Worm (Caenorhabditis elegans): ENCODE results near the gene B0303.14.
A peak's percentile ranks its signal among the peaks of the same experiment; 100 is the strongest.

The B0303.14 gene

ce11 chrIII:8717231-8717694, 1.3 kb upstream of the B0303.14 start, which contains the start of gene mrpl-11:
Gene mrpl-11 (plus strand): TSS chrIII:8717644.
- peak; percentile 72 for TF ChIP-seq madf-8 (GFP tag; conservative IDR thresholded peaks at IDR 0.05)
- no peak for TF ChIP-seq lsl-1 (GFP tag; optimal IDR thresholded peaks at IDR 0.05)
- TF ChIP-seq attf-3 (GFP tag; conservative IDR thresholded peaks at IDR 0.05) = peak; percentile 96
- TF ChIP-seq efl-1 (GFP tag; optimal IDR thresholded peaks at IDR 0.05) = peak; percentile 8
- no peak for TF ChIP-seq rpc-1 (optimal IDR thresholded peaks at IDR 0.05)
- no peak for TF ChIP-seq rpc-1 (tag; optimal IDR thresholded peaks at IDR 0.05)
- TF ChIP-seq xnd-1 (tag; optimal IDR thresholded peaks at IDR 0.05) = peak; percentile 63
- peak; percentile 5 for TF ChIP-seq F23B12.7 (tag; optimal IDR thresholded peaks at IDR 0.05; ENCODE audit: insufficient read depth)
- peak; percentile 93 for TF ChIP-seq madf-6 (GFP tag; IDR thresholded peaks at IDR 0.05)

ce11 chrIII:8712968-8713367, 3.0 kb downstream of the B0303.14 start:
- TF ChIP-seq rcor-1 (GFP tag; IDR thresholded peaks at IDR 0.05) (no peak), him-1 (tag; optimal IDR thresholded peaks at IDR 0.05) (no peak), pbrm-1 (GFP tag; IDR thresholded peaks at IDR 0.05) (no peak)

ce11 chrIII:8710310-8710709, 5.7 kb downstream of the B0303.14 start, which contains the start of gene B0303.11:
Gene B0303.11 (minus strand): TSS chrIII:8710410.
- TF ChIP-seq nhr-90 (tag; optimal IDR thresholded peaks at IDR 0.05) (no peak), tbx-9 (tag; optimal IDR thresholded peaks at IDR 0.05; ENCODE audit: borderline replicate concordance) (no peak), hrde-1 (tag; optimal IDR thresholded peaks at IDR 0.05; ENCODE audit: borderline replicate concordance) (no peak), tlf-1 (GFP tag; optimal IDR thresholded peaks at IDR 0.05) (no peak), Y67H2A.10 (GFP tag; conservative IDR thresholded peaks at IDR 0.05) (no peak), ztf-26 (tag; optimal IDR thresholded peaks at IDR 0.05) (no peak), lin-35 (GFP tag; optimal IDR thresholded peaks at IDR 0.05) (no peak), lin-40 (tag; optimal IDR thresholded peaks at IDR 0.05) (no peak), zim-3 (tag; optimal IDR thresholded peaks at IDR 0.05) (no peak), atf-7 (tag; optimal IDR thresholded peaks at IDR 0.05) (no peak), ztf-28 (GFP tag; IDR thresholded peaks at IDR 0.05) (no peak), dpl-1 (GFP tag; optimal IDR thresholded peaks at IDR 0.05) (no peak)

- no peak for TF ChIP-seq ztf-3 (GFP tag; optimal IDR thresholded peaks at IDR 0.05)
- no peak for TF ChIP-seq F57A8.1 (GFP tag; optimal IDR thresholded peaks at IDR 0.05)
- TF ChIP-seq dpl-1 (GFP tag; optimal IDR thresholded peaks at IDR 0.05) = no peak
- TF ChIP-seq dox-1 (GFP tag; IDR thresholded peaks at IDR 0.05) = no peak
- TF ChIP-seq ceh-100 (GFP tag; IDR thresholded peaks at IDR 0.05) = no peak
- TF ChIP-seq Y56A3A.18 (GFP tag; IDR thresholded peaks at IDR 0.05) = no peak
- no peak for TF ChIP-seq ztf-25 (GFP tag; IDR thresholded peaks at IDR 0.05)
- TF ChIP-seq lsy-27 (tag; optimal IDR thresholded peaks at IDR 0.05; ENCODE audit: borderline replicate concordance, insufficient read depth) = no peak
- TF ChIP-seq snpc-1.3 (tag; optimal IDR thresholded peaks at IDR 0.05; ENCODE audit: insufficient read depth) = no peak
- TF ChIP-seq ama-1 (optimal IDR thresholded peaks at IDR 0.05) = no peak
- TF ChIP-seq ama-1 (GFP tag; optimal IDR thresholded peaks at IDR 0.05) = no peak
- no peak for TF ChIP-seq nfyb-1 (GFP tag; IDR thresholded peaks at IDR 0.05)
- no peak for TF ChIP-seq nhr-27 (tag; optimal IDR thresholded peaks at IDR 0.05)
- TF ChIP-seq lin-40 (tag; optimal IDR thresholded peaks at IDR 0.05) = no peak
- no peak for TF ChIP-seq attf-5 (GFP tag; optimal IDR thresholded peaks at IDR 0.05)
Observed at ce11 chrIII:8709735-8710134, 6.2 kb downstream of the B0303.14 start.
